Worm (Caenorhabditis elegans) whole organism, young adult: Measurements from ENCODE around the gene F46C3.7.

Source experiments
- F39B2.1 ChIP-seq: fragments of 200-800 bp; sonication (Bioruptor generic); IDR thresholded peaks from 2 replicates; pipeline ENCODE4 v1.3.6; 2022; ENCODE audit warnings: missing genetic modification reagents, missing genetic modification characterization, missing compliant biosample characterization
- F49E8.2 ChIP-seq: sonication (generic microtip); optimal IDR thresholded peaks from 3 replicates; lab custom pipeline; 2017; ENCODE audit warnings: missing genetic modification characterization, mild to moderate bottlenecking, missing compliant biosample characterization, antibody characterized with exemption, moderate library complexity; ENCODE audit not compliant: insufficient read depth
- K12H6.12 ChIP-seq: fragments of 200-800 bp; sonication (Bioruptor generic); optimal IDR thresholded peaks from 2 replicates; lab custom pipeline; 2018; ENCODE audit warnings: mild to moderate bottlenecking, missing genetic modification characterization, missing compliant biosample characterization
- Y53G8AR.9 ChIP-seq: fragments of 200-800 bp; sonication (Bioruptor generic); conservative IDR thresholded peaks from 2 replicates; pipeline ENCODE4 v1.3.6; 2022; ENCODE audit warnings: missing genetic modification reagents, missing genetic modification characterization, missing compliant biosample characterization
- ZK185.1 ChIP-seq: sonication (generic microtip); optimal IDR thresholded peaks from 2 replicates; lab custom pipeline; 2016; ENCODE audit warnings: mild to moderate bottlenecking, missing genetic modification characterization, missing compliant biosample characterization; ENCODE audit not compliant: poor library complexity, severe bottlenecking
- ama-1 ChIP-seq, 3 experiments: fragments of 150-350 bp in 1 of 3; sonication (generic microtip) in 2 of 3; optimal IDR thresholded peaks; 2 replicates each; lab custom pipeline; 2014 to 2018; ENCODE audit warnings: missing biosample characterization in 2 of 3, missing genetic modification characterization in 2 of 3, missing genetic modification reagents in 2 of 3
- aptf-2 ChIP-seq: fragments of 200-800 bp; sonication (Bioruptor generic); conservative IDR thresholded peaks from 2 replicates; pipeline ENCODE4 v1.3.6; 2022; ENCODE audit warnings: missing genetic modification reagents, missing genetic modification characterization, missing compliant biosample characterization
- aptf-3 ChIP-seq: fragments of 200-800 bp; sonication (Bioruptor generic); IDR thresholded peaks from 2 replicates; pipeline ENCODE4 v1.3.6; 2022; ENCODE audit warnings: missing genetic modification characterization, missing compliant biosample characterization
- attf-3 ChIP-seq: fragments of 200-800 bp; sonication (Bioruptor generic); conservative IDR thresholded peaks from 2 replicates; pipeline ENCODE4 v1.3.6; 2022; ENCODE audit warnings: missing genetic modification reagents, missing genetic modification characterization, missing compliant biosample characterization
- attf-5 ChIP-seq: fragments of 200-800 bp; sonication (Bioruptor generic); optimal IDR thresholded peaks from 2 replicates; lab custom pipeline; 2018; ENCODE audit warnings: mild to moderate bottlenecking, missing genetic modification characterization, missing compliant biosample characterization
- attf-6 ChIP-seq: fragments of 200-800 bp; sonication (Bioruptor generic); IDR thresholded peaks from 2 replicates; pipeline ENCODE4 v1.3.6; 2022; ENCODE audit warnings: missing genetic modification reagents, missing genetic modification characterization, missing compliant biosample characterization
- cebp-1 ChIP-seq, 2 experiments: fragments of 200-800 bp in 1 of 2; sonication (Bioruptor generic) in 1 of 2; sonication (generic microtip) in 1 of 2; IDR thresholded peaks in 1 of 2; optimal IDR thresholded peaks in 1 of 2; 2 replicates each; pipeline versions ENCODE4 v1.3.6 to Lab custom; 2017 to 2022; ENCODE audit warnings: missing compliant biosample characterization in 2 of 2, missing genetic modification characterization in 2 of 2, mild to moderate bottlenecking in 1 of 2, missing genetic modification reagents in 1 of 2, moderate library complexity in 1 of 2
- ceh-27 ChIP-seq: fragments of 200-800 bp; sonication (Bioruptor generic); optimal IDR thresholded peaks from 2 replicates; lab custom pipeline; 2018; ENCODE audit warnings: mild to moderate bottlenecking, missing genetic modification characterization, moderate library complexity, missing compliant biosample characterization
- ceh-79 ChIP-seq: sonication (generic microtip); optimal IDR thresholded peaks from 2 replicates; lab custom pipeline; 2017; ENCODE audit warnings: mild to moderate bottlenecking, missing genetic modification characterization, missing compliant biosample characterization
- chd-7 ChIP-seq: sonication (generic microtip); optimal IDR thresholded peaks from 2 replicates; lab custom pipeline; 2016; ENCODE audit warnings: mild to moderate bottlenecking, missing genetic modification characterization, moderate library complexity, missing compliant biosample characterization
- dox-1 ChIP-seq: fragments of 200-800 bp; sonication (Bioruptor generic); IDR thresholded peaks from 2 replicates; pipeline ENCODE4 v1.3.6; 2022; ENCODE audit warnings: missing genetic modification reagents, missing genetic modification characterization, missing compliant biosample characterization
- dpff-1 ChIP-seq: sonication (generic microtip); optimal IDR thresholded peaks from 2 replicates; lab custom pipeline; 2017; ENCODE audit warnings: mild to moderate bottlenecking, missing genetic modification characterization, missing compliant biosample characterization
- dpl-1 ChIP-seq: fragments of 150-350 bp; optimal IDR thresholded peaks from 2 replicates; lab custom pipeline; 2014; ENCODE audit warnings: missing biosample characterization, missing genetic modification reagents, missing genetic modification characterization
- egrh-3 ChIP-seq: fragments of 200-800 bp; sonication (Bioruptor generic); IDR thresholded peaks from 2 replicates; pipeline ENCODE4 v1.3.6; 2022; ENCODE audit warnings: missing genetic modification reagents, missing genetic modification characterization, missing compliant biosample characterization
- ekl-4 ChIP-seq: fragments of 200-800 bp; sonication (Bioruptor generic); IDR thresholded peaks from 2 replicates; pipeline ENCODE4 v1.3.6; 2022; ENCODE audit warnings: missing genetic modification reagents, missing genetic modification characterization, missing compliant biosample characterization
- him-1 ChIP-seq: sonication (generic microtip); optimal IDR thresholded peaks from 2 replicates; lab custom pipeline; 2016; ENCODE audit warnings: missing genotype, missing genetic modification reagents, missing genetic modification characterization, missing compliant biosample characterization
- hlh-26 ChIP-seq: fragments of 200-800 bp; sonication (Bioruptor generic); conservative IDR thresholded peaks from 2 replicates; pipeline ENCODE4 v1.3.6; 2022; ENCODE audit warnings: missing genetic modification reagents, missing genetic modification characterization, missing compliant biosample characterization
- hmg-1.2 ChIP-seq: fragments of 200-800 bp; sonication (Bioruptor generic); IDR thresholded peaks from 2 replicates; pipeline ENCODE4 v1.3.6; 2022; ENCODE audit warnings: missing genetic modification reagents, missing genetic modification characterization, missing compliant biosample characterization
- lag-1 ChIP-seq: fragments of 200-800 bp; sonication (Bioruptor generic); IDR thresholded peaks from 2 replicates; pipeline ENCODE4 v1.3.6; 2022; ENCODE audit warnings: missing genetic modification reagents, missing genetic modification characterization, missing compliant biosample characterization
- lin-54 ChIP-seq: fragments of 200-800 bp; sonication (Bioruptor generic); optimal IDR thresholded peaks from 2 replicates; lab custom pipeline; 2018; ENCODE audit warnings: mild to moderate bottlenecking, missing genetic modification characterization, missing compliant biosample characterization
- lir-1 ChIP-seq: fragments of 200-800 bp; sonication (Bioruptor generic); conservative IDR thresholded peaks from 2 replicates; pipeline ENCODE4 v1.3.6; 2022; ENCODE audit warnings: missing genetic modification reagents, missing genetic modification characterization, missing compliant biosample characterization
- mcd-1 ChIP-seq: fragments of 200-800 bp; sonication (Bioruptor generic); IDR thresholded peaks from 2 replicates; pipeline ENCODE4 v1.3.6; 2022; ENCODE audit warnings: missing genetic modification reagents, missing genetic modification characterization, missing compliant biosample characterization
- nhr-80 ChIP-seq: sonication (generic microtip); optimal IDR thresholded peaks from 2 replicates; lab custom pipeline; 2016; ENCODE audit warnings: missing genetic modification characterization, missing compliant biosample characterization
- nhr-90 ChIP-seq: sonication (generic microtip); optimal IDR thresholded peaks from 2 replicates; lab custom pipeline; 2016; ENCODE audit warnings: missing genotype, mild to moderate bottlenecking, missing genetic modification characterization, missing compliant biosample characterization
- pbrm-1 ChIP-seq: fragments of 200-800 bp; sonication (Bioruptor generic); IDR thresholded peaks from 2 replicates; pipeline ENCODE4 v1.3.6; 2022; ENCODE audit warnings: missing genetic modification reagents, missing genetic modification characterization, missing compliant biosample characterization
- pha-4 ChIP-seq: fragments of 150-350 bp; sonication (generic microtip); optimal IDR thresholded peaks from 2 replicates; lab custom pipeline; 2014; ENCODE audit warnings: missing biosample characterization, missing genetic modification reagents, missing genetic modification characterization
- rcor-1 ChIP-seq: fragments of 200-800 bp; sonication (Bioruptor generic); IDR thresholded peaks from 2 replicates; pipeline ENCODE4 v1.3.6; 2022; ENCODE audit warnings: missing genetic modification reagents, missing genetic modification characterization, missing compliant biosample characterization
- sdz-38 ChIP-seq: sonication (generic microtip); optimal IDR thresholded peaks from 2 replicates; lab custom pipeline; 2016; ENCODE audit warnings: missing genotype, missing genetic modification characterization, missing compliant biosample characterization
- snpc-1.1 ChIP-seq: sonication (generic microtip); optimal IDR thresholded peaks from 2 replicates; lab custom pipeline; 2017; ENCODE audit warnings: missing genetic modification characterization, mild to moderate bottlenecking, missing compliant biosample characterization, antibody characterized with exemption, moderate library complexity, missing genotype, missing genetic modification reagents; ENCODE audit not compliant: insufficient read depth
- snpc-1.3 ChIP-seq: sonication (generic microtip); optimal IDR thresholded peaks from 2 replicates; lab custom pipeline; 2017; ENCODE audit warnings: missing genetic modification characterization, mild to moderate bottlenecking, missing compliant biosample characterization, antibody characterized with exemption, moderate library complexity, missing genotype, missing genetic modification reagents; ENCODE audit not compliant: insufficient read depth
- tbx-9 ChIP-seq: sonication (generic microtip); optimal IDR thresholded peaks from 2 replicates; lab custom pipeline; 2016; ENCODE audit warnings: borderline replicate concordance, missing genetic modification characterization, inconsistent platforms, missing compliant biosample characterization
- tlf-1 ChIP-seq: fragments of 200-800 bp; sonication (Bioruptor generic); optimal IDR thresholded peaks from 2 replicates; lab custom pipeline; 2018; ENCODE audit warnings: mild to moderate bottlenecking, missing genetic modification characterization, missing compliant biosample characterization
- unc-62 ChIP-seq: fragments of 150-350 bp; optimal IDR thresholded peaks from 2 replicates; lab custom pipeline; 2014; ENCODE audit warnings: missing biosample characterization, missing genetic modification reagents, missing genetic modification characterization
- xnd-1 ChIP-seq: sonication (generic microtip); optimal IDR thresholded peaks from 2 replicates; lab custom pipeline; 2016; ENCODE audit warnings: missing genotype, missing genetic modification reagents, missing genetic modification characterization, missing compliant biosample characterization
- zim-3 ChIP-seq: sonication (generic microtip); optimal IDR thresholded peaks from 2 replicates; lab custom pipeline; 2017; ENCODE audit warnings: mild to moderate bottlenecking, missing genetic modification characterization, moderate library complexity, missing compliant biosample characterization
- ztf-25 ChIP-seq: fragments of 200-800 bp; sonication (Bioruptor generic); IDR thresholded peaks from 2 replicates; pipeline ENCODE4 v1.3.6; 2022; ENCODE audit warnings: missing genetic modification reagents, missing genetic modification characterization, missing compliant biosample characterization
- ztf-26 ChIP-seq: sonication (generic microtip); optimal IDR thresholded peaks from 2 replicates; lab custom pipeline; 2017; ENCODE audit warnings: missing genetic modification characterization, missing compliant biosample characterization
- ztf-3 ChIP-seq: fragments of 200-800 bp; sonication (Bioruptor generic); optimal IDR thresholded peaks from 2 replicates; lab custom pipeline; 2018; ENCODE audit warnings: mild to moderate bottlenecking, missing genetic modification characterization, missing compliant biosample characterization

The F46C3.7 gene

ce11 chrX:11469600-11469999, 29.8 kb downstream of the F46C3.7 start:
- TF ChIP-seq hlh-26 (GFP tag; lab: Robert Waterston, UW) = no peak
- TF ChIP-seq K12H6.12 (tag; lab: Kevin White, UChicago) = peak; percentile 54
- TF ChIP-seq ceh-27 (GFP tag; lab: Kevin White, UChicago) = peak; percentile 40
- TF ChIP-seq hmg-1.2 (GFP tag; lab: Robert Waterston, UW) = peak; percentile 27; the same call in 1 of the 2 replicates
- no peak for TF ChIP-seq mcd-1 (GFP tag; lab: Robert Waterston, UW)
- TF ChIP-seq attf-6 (GFP tag; lab: Robert Waterston, UW) = no peak
- peak; percentile 27 for TF ChIP-seq attf-5 (GFP tag; lab: Kevin White, UChicago)
- TF ChIP-seq lir-1 (GFP tag; lab: Robert Waterston, UW) = peak; percentile 75; the same call in 1 of the 2 replicates
- peak; percentile 45 for TF ChIP-seq chd-7 (tag; lab: Kevin White, UChicago)
- no peak for TF ChIP-seq Y53G8AR.9 (GFP tag; lab: Robert Waterston, UW)
- peak; percentile 8; the same call in 1 of the 2 replicates for TF ChIP-seq egrh-3 (GFP tag; lab: Robert Waterston, UW)
- TF ChIP-seq lin-54 (GFP tag; lab: Kevin White, UChicago) = no peak
- no peak for TF ChIP-seq ztf-26 (tag; lab: Kevin White, UChicago)
- no peak for TF ChIP-seq snpc-1.3 (tag; lab: Kevin White, UChicago)
- TF ChIP-seq dpl-1 (GFP tag; lab: Kevin White, UChicago) = no peak
- TF ChIP-seq nhr-80 = peak; percentile 63
- TF ChIP-seq tlf-1 (GFP tag; lab: Kevin White, UChicago) = no peak
- TF ChIP-seq aptf-2 = no peak
- no peak for TF ChIP-seq cebp-1 (GFP tag; IDR thresholded peaks at IDR 0.05; lab: Robert Waterston, UW)
- TF ChIP-seq cebp-1 (tag; optimal IDR thresholded peaks at IDR 0.05; lab: Kevin White, UChicago) = peak; percentile 64
- TF ChIP-seq zim-3 (tag; lab: Kevin White, UChicago) = no peak
- TF ChIP-seq dpff-1 (tag; lab: Kevin White, UChicago) = no peak
- TF ChIP-seq ztf-25 = no peak

ce11 chrX:11471409-11471808, 31.6 kb downstream of the F46C3.7 start:
- no peak for TF ChIP-seq lag-1 (GFP tag; lab: Robert Waterston, UW)
- no peak for TF ChIP-seq sdz-38 (tag; lab: Kevin White, UChicago)
- TF ChIP-seq aptf-3 (GFP tag; lab: Robert Waterston, UW) = no peak
- peak; percentile 38 for TF ChIP-seq pha-4

- TF ChIP-seq Y53G8AR.9 (GFP tag; lab: Robert Waterston, UW) (0 out of 2 replicates have a peak, but pooled peaks have one; percentile 32), nhr-80 (peak; percentile 38), ceh-79 (tag; lab: Kevin White, UChicago) (no peak), ekl-4 (0 out of 2 replicates have a peak, but pooled peaks have one; percentile 32), him-1 (tag; lab: Kevin White, UChicago) (no peak), xnd-1 (tag; lab: Kevin White, UChicago) (no peak), nhr-90 (peak; percentile 22), tbx-9 (tag; lab: Kevin White, UChicago) (no peak), dox-1 (GFP tag; lab: Robert Waterston, UW) (peak; percentile 30; the same call in 1 of the 2 replicates), chd-7 (tag; lab: Kevin White, UChicago) (peak; percentile 66), ztf-3 (GFP tag; lab: Kevin White, UChicago) (no peak), dpff-1 (tag; lab: Kevin White, UChicago) (no peak), ZK185.1 (tag; lab: Kevin White, UChicago) (no peak), F49E8.2 (tag; lab: Kevin White, UChicago) (no peak), rcor-1 (GFP tag; lab: Robert Waterston, UW) (no peak), attf-3 (no peak), hmg-1.2 (GFP tag; lab: Robert Waterston, UW) (peak; percentile 44), ama-1 (optimal IDR thresholded peaks at IDR 0.05; lab: Kevin White, UChicago) (no peak), ama-1 (GFP tag; optimal IDR thresholded peaks at IDR 0.05; lab: Kevin White, UChicago) (no peak), F39B2.1 (GFP tag; lab: Robert Waterston, UW) (no peak), K12H6.12 (tag; lab: Kevin White, UChicago) (peak; percentile 33), pbrm-1 (0 out of 2 replicates have a peak, but pooled peaks have one; percentile 36), unc-62 (no peak), snpc-1.3 (tag; lab: Kevin White, UChicago) (no peak), snpc-1.1 (tag; lab: Kevin White, UChicago) (no peak)
Observed at ce11 chrX:11471893-11472292, 32.1 kb downstream of the F46C3.7 start.
